Worm (Caenorhabditis elegans): ENCODE data around the gene srt-41.
"Not testable (repeated sequence)": the region's sequence is repeated elsewhere in the genome, so short reads cannot be mapped to it uniquely, and the experiment has no call there.

The srt-41 gene

DNA sequence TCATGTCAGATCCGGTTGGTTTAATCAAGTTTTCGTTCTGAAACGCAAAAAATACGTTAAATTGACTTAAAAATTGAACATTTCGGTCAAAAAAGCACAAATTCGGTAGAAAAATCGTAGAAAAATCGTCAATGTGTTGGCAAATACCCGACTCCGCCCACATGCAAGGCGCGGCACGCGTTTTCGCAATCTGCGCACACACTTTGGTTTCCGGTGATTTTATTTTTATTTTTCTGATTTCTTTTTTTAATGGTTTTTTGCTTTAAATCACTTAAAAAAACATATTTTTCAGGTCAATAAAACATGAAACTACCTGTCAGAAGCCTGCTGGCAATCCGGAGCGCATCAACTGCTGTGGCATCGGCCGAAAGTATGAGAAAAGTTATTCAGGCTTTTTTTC lies 18.3 kb upstream of the srt-41 start, which contains the start of the genes gly-7 and mrpl-39:
TSS of gene gly-7 (minus strand) at position 37 of the 400 bp plus-strand sequence.
TSS of gene mrpl-39 (plus strand) at position 293 of the 400 bp plus-strand sequence.
- peak; percentile 45 for TF ChIP-seq nfya-1 (tag; optimal IDR thresholded peaks at IDR 0.05; ENCODE audit: insufficient read depth)
- no peak for TF ChIP-seq mml-1 (tag; optimal IDR thresholded peaks at IDR 0.05)
- TF ChIP-seq egl-5 (tag; optimal IDR thresholded peaks at IDR 0.05), result no peak
- peak; percentile 14 for TF ChIP-seq elt-2 (tag; optimal IDR thresholded peaks at IDR 0.05)
- peak; percentile 44 for TF ChIP-seq pha-4 (tag; optimal IDR thresholded peaks at IDR 0.05)
- peak; percentile 3 for TF ChIP-seq fkh-10 (GFP tag; optimal IDR thresholded peaks at IDR 0.05)
- TF ChIP-seq egl-27 (tag; optimal IDR thresholded peaks at IDR 0.05), result no peak
- no peak for TF ChIP-seq nhr-237 (tag; optimal IDR thresholded peaks at IDR 0.05)
- TF ChIP-seq snpc-4 (tag; optimal IDR thresholded peaks at IDR 0.05), result no peak
- no peak for TF ChIP-seq ztf-4 (tag; optimal IDR thresholded peaks at IDR 0.05)
- TF ChIP-seq nhr-43 (tag; optimal IDR thresholded peaks at IDR 0.05; ENCODE audit: poor library complexity, severe bottlenecking), result no peak
- no peak for TF ChIP-seq eor-1 (tag; optimal IDR thresholded peaks at IDR 0.05)
- no peak for TF ChIP-seq nhr-12 (tag; optimal IDR thresholded peaks at IDR 0.05)

DNA sequence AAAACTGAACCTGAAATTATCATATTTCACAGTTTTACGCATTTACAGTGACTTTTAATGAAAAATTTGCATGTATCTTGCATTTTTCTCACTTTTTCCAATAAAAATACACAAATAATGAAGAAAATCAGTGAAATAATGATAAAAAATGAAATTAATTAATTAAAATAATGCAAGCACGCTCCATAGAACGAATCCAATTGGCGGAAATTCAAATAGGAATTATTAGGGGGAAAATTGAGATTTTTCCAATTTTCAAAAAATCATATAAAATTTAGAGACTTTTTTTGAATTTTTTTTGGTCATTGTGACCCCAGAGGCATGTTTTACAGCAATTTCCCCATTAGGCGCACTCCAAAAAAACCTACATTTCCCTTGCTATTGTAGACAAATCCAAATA lies 17.8 kb upstream of the srt-41 start:
- TF ChIP-seq lin-39 (tag; optimal IDR thresholded peaks at IDR 0.05) (no peak), unc-62 (GFP tag; optimal IDR thresholded peaks at IDR 0.05) (no peak), ceh-16 (tag; optimal IDR thresholded peaks at IDR 0.05) (no peak), R02D3.7 (tag; optimal IDR thresholded peaks at IDR 0.05) (no peak), lin-15B (tag; optimal IDR thresholded peaks at IDR 0.05) (no peak), egl-5 (tag; optimal IDR thresholded peaks at IDR 0.05) (no peak), nhr-237 (tag; optimal IDR thresholded peaks at IDR 0.05) (no peak), nhr-12 (tag; optimal IDR thresholded peaks at IDR 0.05) (no peak), egl-27 (tag; optimal IDR thresholded peaks at IDR 0.05) (no peak), ceh-28 (tag; optimal IDR thresholded peaks at IDR 0.05) (no peak), ceh-9 (tag; optimal IDR thresholded peaks at IDR 0.05) (no peak), nhr-43 (tag; optimal IDR thresholded peaks at IDR 0.05; ENCODE audit: poor library complexity, severe bottlenecking) (no peak), unc-39 (tag; optimal IDR thresholded peaks at IDR 0.05) (no peak), fkh-10 (GFP tag; optimal IDR thresholded peaks at IDR 0.05) (no peak), nhr-67 (tag; optimal IDR thresholded peaks at IDR 0.05) (no peak), elt-2 (tag; optimal IDR thresholded peaks at IDR 0.05) (no peak), elt-3 (tag; optimal IDR thresholded peaks at IDR 0.05) (no peak), nhr-23 (tag; optimal IDR thresholded peaks at IDR 0.05) (no peak), ceh-82 (tag; optimal IDR thresholded peaks at IDR 0.05) (no peak)

- TF ChIP-seq skn-1 (tag; optimal IDR thresholded peaks at IDR 0.05) (no peak), nhr-67 (tag; optimal IDR thresholded peaks at IDR 0.05) (no peak), nhr-11 (tag; optimal IDR thresholded peaks at IDR 0.05) (no peak), pha-4 (tag; optimal IDR thresholded peaks at IDR 0.05) (no peak), mdl-1 (tag; optimal IDR thresholded peaks at IDR 0.05) (no peak), nhr-12 (tag; optimal IDR thresholded peaks at IDR 0.05) (no peak), ZK546.5 (tag; optimal IDR thresholded peaks at IDR 0.05) (no peak), unc-62 (GFP tag; optimal IDR thresholded peaks at IDR 0.05) (no peak), hmg-11 (tag; optimal IDR thresholded peaks at IDR 0.05) (no peak), tbx-2 (tag; optimal IDR thresholded peaks at IDR 0.05) (no peak), lin-39 (tag; optimal IDR thresholded peaks at IDR 0.05) (no peak), elt-2 (tag; optimal IDR thresholded peaks at IDR 0.05) (no peak), ceh-9 (tag; optimal IDR thresholded peaks at IDR 0.05) (no peak), nhr-43 (tag; optimal IDR thresholded peaks at IDR 0.05; ENCODE audit: poor library complexity, severe bottlenecking) (no peak), ama-1 (optimal IDR thresholded peaks at IDR 0.05) (no peak), pqm-1 (tag; optimal IDR thresholded peaks at IDR 0.05) (no peak), lin-15B (tag; optimal IDR thresholded peaks at IDR 0.05) (no peak), sea-2 (GFP tag; optimal IDR thresholded peaks at IDR 0.05) (no peak)
Measured at ce11 chrV:1820016-1820415, 17.1 kb upstream of the srt-41 start.

ce11 chrV:1814784-1815183 lies 11.8 kb upstream of the srt-41 start, which contains the start of gene Y46H3A.5:
TSS of gene Y46H3A.5 (minus strand) at chrV:1814884.
- not testable (repeated sequence) for TF ChIP-seq elt-3, fos-1, nhr-77 (tag; optimal IDR thresholded peaks at IDR 0.05)
